Worm (Caenorhabditis elegans) whole organism, mixed stage, embryonic: Measurements from ENCODE around the gene K09E9.4.

Source experiments
- M03D4.4 ChIP-seq: sonication (generic microtip); optimal IDR thresholded peaks from 2 replicates; lab custom pipeline; 2017; ENCODE audit warnings: mild to moderate bottlenecking, missing genetic modification characterization, missing compliant biosample characterization
- bed-3 ChIP-seq: fragments of 200-800 bp; sonication (Bioruptor generic); optimal IDR thresholded peaks from 3 replicates; lab custom pipeline; 2018; ENCODE audit warnings: mild to moderate bottlenecking, missing genetic modification characterization, moderate library complexity, missing compliant biosample characterization
- blmp-1 ChIP-seq: fragments of 150-350 bp; optimal IDR thresholded peaks from 2 replicates; lab custom pipeline; 2014; ENCODE audit warnings: missing biosample characterization, missing genetic modification characterization
- ceh-39 ChIP-seq: fragments of 150-350 bp; optimal IDR thresholded peaks from 2 replicates; lab custom pipeline; 2014; ENCODE audit warnings: missing biosample characterization, missing genetic modification characterization
- ceh-83 ChIP-seq: fragments of 200-800 bp; sonication (Bioruptor generic); optimal IDR thresholded peaks from 2 replicates; lab custom pipeline; 2018; ENCODE audit warnings: mild to moderate bottlenecking, missing genetic modification characterization, missing compliant biosample characterization
- ces-1 ChIP-seq: fragments of 150-350 bp; optimal IDR thresholded peaks from 2 replicates; lab custom pipeline; 2014; ENCODE audit warnings: missing biosample characterization, missing genetic modification reagents, missing genetic modification characterization
- cnd-1 ChIP-seq: fragments of 200-800 bp; sonication (Bioruptor generic); optimal IDR thresholded peaks from 2 replicates; lab custom pipeline; 2018; ENCODE audit warnings: mild to moderate bottlenecking, missing genetic modification characterization, missing compliant biosample characterization
- elt-1 ChIP-seq: sonication (generic microtip); optimal IDR thresholded peaks from 2 replicates; lab custom pipeline; 2017; ENCODE audit warnings: missing genetic modification characterization, mild to moderate bottlenecking, missing compliant biosample characterization, antibody characterized with exemption, moderate library complexity, borderline replicate concordance; ENCODE audit not compliant: insufficient read depth
- elt-3 ChIP-seq: fragments of 150-350 bp; optimal IDR thresholded peaks from 2 replicates; lab custom pipeline; 2014; ENCODE audit warnings: missing biosample characterization, missing genetic modification characterization
- flh-1 ChIP-seq: fragments of 200-800 bp; sonication (Bioruptor generic); optimal IDR thresholded peaks from 2 replicates; lab custom pipeline; 2018; ENCODE audit warnings: mild to moderate bottlenecking, missing genetic modification characterization, moderate library complexity, missing compliant biosample characterization
- ham-2 ChIP-seq: fragments of 200-800 bp; sonication (Bioruptor generic); optimal IDR thresholded peaks from 2 replicates; lab custom pipeline; 2018; ENCODE audit warnings: mild to moderate bottlenecking, missing genetic modification characterization, missing compliant biosample characterization
- hlh-1 ChIP-seq: fragments of 150-350 bp; optimal IDR thresholded peaks from 2 replicates; lab custom pipeline; 2014; ENCODE audit warnings: missing biosample characterization, missing genetic modification reagents, missing genetic modification characterization
- lin-13 ChIP-seq: fragments of 150-350 bp; optimal IDR thresholded peaks from 2 replicates; lab custom pipeline; 2014; ENCODE audit warnings: missing biosample characterization, missing genetic modification characterization
- lin-32 ChIP-seq: fragments of 200-800 bp; sonication (Bioruptor generic); optimal IDR thresholded peaks from 2 replicates; lab custom pipeline; 2018; ENCODE audit warnings: mild to moderate bottlenecking, missing genetic modification characterization, missing compliant biosample characterization
- lsy-2 ChIP-seq: fragments of 150-350 bp; optimal IDR thresholded peaks from 2 replicates; lab custom pipeline; 2014; ENCODE audit warnings: missing biosample characterization, missing genetic modification characterization
- mab-5 ChIP-seq: fragments of 150-350 bp; optimal IDR thresholded peaks from 2 replicates; lab custom pipeline; 2014; ENCODE audit warnings: missing biosample characterization, missing genetic modification characterization
- mls-2 ChIP-seq: sonication (generic microtip); optimal IDR thresholded peaks from 2 replicates; lab custom pipeline; 2016; ENCODE audit warnings: mild to moderate bottlenecking, missing genetic modification characterization, moderate library complexity, missing compliant biosample characterization
- nhr-12 ChIP-seq: fragments of 150-350 bp; optimal IDR thresholded peaks from 2 replicates; lab custom pipeline; 2014; ENCODE audit warnings: missing biosample characterization, missing genetic modification characterization
- nhr-2 ChIP-seq: fragments of 150-350 bp; optimal IDR thresholded peaks from 2 replicates; lab custom pipeline; 2014; ENCODE audit warnings: missing biosample characterization, missing genetic modification characterization
- nhr-76 ChIP-seq: sonication (generic microtip); optimal IDR thresholded peaks from 2 replicates; lab custom pipeline; 2017; ENCODE audit warnings: missing biosample characterization, missing genetic modification characterization
- pha-4 ChIP-seq: fragments of 150-350 bp; optimal IDR thresholded peaks from 2 replicates; lab custom pipeline; 2018; ENCODE audit warnings: missing biosample characterization, missing genetic modification reagents, missing genetic modification characterization
- sem-2 ChIP-seq: fragments of 200-800 bp; sonication (Bioruptor generic); optimal IDR thresholded peaks from 2 replicates; lab custom pipeline; 2018; ENCODE audit warnings: mild to moderate bottlenecking, missing genetic modification characterization, missing compliant biosample characterization
- sptf-1 ChIP-seq: sonication (generic microtip); optimal IDR thresholded peaks from 2 replicates; lab custom pipeline; 2017; ENCODE audit warnings: mild to moderate bottlenecking, missing genetic modification characterization, moderate library complexity, missing compliant biosample characterization
- tbx-8 ChIP-seq: fragments of 200-800 bp; sonication (Bioruptor generic); optimal IDR thresholded peaks from 2 replicates; lab custom pipeline; 2018; ENCODE audit warnings: mild to moderate bottlenecking, missing genetic modification characterization, moderate library complexity, missing compliant biosample characterization
- unc-120 ChIP-seq: sonication (generic microtip); optimal IDR thresholded peaks from 2 replicates; lab custom pipeline; 2017; ENCODE audit warnings: missing genetic modification characterization, missing compliant biosample characterization; ENCODE audit not compliant: poor library complexity, severe bottlenecking
- unc-39 ChIP-seq: fragments of 150-350 bp; optimal IDR thresholded peaks from 2 replicates; lab custom pipeline; 2014; ENCODE audit warnings: missing biosample characterization, missing genetic modification characterization
- unc-62 ChIP-seq: fragments of 150-350 bp; optimal IDR thresholded peaks from 2 replicates; lab custom pipeline; 2014; ENCODE audit warnings: missing biosample characterization, missing genetic modification reagents, missing genetic modification characterization
- ztf-11 ChIP-seq: fragments of 150-350 bp; optimal IDR thresholded peaks from 2 replicates; lab custom pipeline; 2014; ENCODE audit warnings: missing biosample characterization, missing genetic modification characterization

The K09E9.4 gene

DNA sequence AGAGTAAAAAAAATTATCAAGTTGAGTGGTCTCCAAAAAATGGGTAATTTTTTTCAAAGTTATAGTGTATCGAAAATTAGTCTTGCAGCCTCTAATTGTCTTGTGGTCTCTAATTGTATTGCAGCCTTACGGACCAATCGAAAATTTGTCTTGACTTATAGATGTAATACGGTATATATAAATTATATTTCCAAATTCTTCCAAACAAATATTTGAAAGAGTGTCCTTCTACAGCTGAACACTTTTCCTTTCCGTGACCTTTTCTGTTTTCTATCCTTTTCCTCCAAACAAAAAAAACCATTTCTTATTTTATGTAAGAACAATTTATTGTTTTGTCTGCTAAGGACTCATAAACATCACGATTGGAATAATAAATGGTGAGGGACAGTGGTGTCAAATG is 10.4 kb upstream of the K09E9.4 start, which contains the start of gene K09E9.7:
K09E9.7 (plus strand) TSS at position 301 of the 400 bp plus-strand sequence.
- TF ChIP-seq mls-2 (no peak), bed-3 (GFP tag; lab: Kevin White, UChicago) (no peak), lin-13 (no peak), elt-3 (tag; lab: Kevin White, UChicago) (no peak), pha-4 (tag; lab: Kevin White, UChicago) (no peak), flh-1 (GFP tag; lab: Kevin White, UChicago) (no peak), ham-2 (GFP tag; lab: Kevin White, UChicago) (no peak), ztf-11 (tag; lab: Kevin White, UChicago) (no peak), blmp-1 (tag; lab: Kevin White, UChicago) (no peak), ceh-39 (tag; lab: Kevin White, UChicago) (no peak), unc-120 (tag; lab: Kevin White, UChicago) (no peak)

DNA sequence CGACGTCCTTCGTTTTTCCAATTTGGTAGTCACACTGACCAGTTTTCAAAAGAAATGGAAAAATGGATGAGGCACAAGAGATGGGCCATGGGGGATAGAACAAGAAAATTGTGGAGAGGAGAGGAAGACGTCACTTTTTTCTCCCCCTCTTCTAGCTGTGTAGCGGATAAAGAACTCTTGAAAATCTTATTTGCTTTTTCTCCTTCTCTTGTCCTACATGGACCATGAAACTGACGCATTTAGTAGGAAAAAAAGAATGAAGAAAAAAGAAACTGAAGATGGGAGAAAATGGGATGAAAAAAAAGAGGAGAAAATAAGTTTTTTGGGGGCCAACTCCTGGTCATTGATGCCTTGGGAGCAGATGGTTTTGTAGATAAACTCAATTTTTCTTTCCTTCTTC is 3.7 kb upstream of the K09E9.4 start:
- no peak for TF ChIP-seq unc-39 (tag; lab: Kevin White, UChicago)
- TF ChIP-seq ces-1 (GFP tag; lab: Kevin White, UChicago) = peak; percentile 76
- TF ChIP-seq, all 35 proteins: peak for 1

DNA sequence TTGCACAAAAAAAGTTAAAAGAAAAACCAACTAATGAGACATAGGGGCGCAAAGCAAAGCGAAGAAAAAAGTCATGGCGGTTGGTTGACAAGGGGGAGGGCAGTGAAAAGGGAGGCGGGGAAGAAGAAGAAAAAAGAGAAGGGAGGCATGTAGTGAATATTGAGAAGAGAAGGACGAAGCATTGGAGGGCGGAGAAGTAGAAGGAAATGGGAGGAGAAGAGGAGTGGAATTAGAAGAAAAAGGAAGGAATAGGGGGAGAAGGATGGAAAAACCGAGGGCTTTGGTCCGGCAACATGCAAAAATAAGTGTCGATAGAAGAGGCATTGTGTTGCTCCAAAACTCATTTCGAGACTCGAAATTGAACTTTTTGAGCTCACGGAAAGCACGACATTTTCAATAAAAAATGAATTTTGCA is 557 bp upstream of the K09E9.4 start:
- TF ChIP-seq nhr-2 (tag; lab: Kevin White, UChicago) (no peak), tbx-8 (GFP tag; lab: Kevin White, UChicago) (no peak), sptf-1 (tag; lab: Kevin White, UChicago) (peak; percentile 51), mls-2 (peak; percentile 34), lsy-2 (no peak), unc-62 (GFP tag; lab: Kevin White, UChicago) (no peak), mab-5 (tag; lab: Kevin White, UChicago) (no peak), M03D4.4 (tag; lab: Kevin White, UChicago) (peak; percentile 23), lin-32 (GFP tag; lab: Kevin White, UChicago) (no peak), nhr-76 (tag; lab: Kevin White, UChicago) (no peak), ceh-83 (GFP tag; lab: Kevin White, UChicago) (peak; percentile 6), ces-1 (GFP tag; lab: Kevin White, UChicago) (peak; percentile 38)

DNA sequence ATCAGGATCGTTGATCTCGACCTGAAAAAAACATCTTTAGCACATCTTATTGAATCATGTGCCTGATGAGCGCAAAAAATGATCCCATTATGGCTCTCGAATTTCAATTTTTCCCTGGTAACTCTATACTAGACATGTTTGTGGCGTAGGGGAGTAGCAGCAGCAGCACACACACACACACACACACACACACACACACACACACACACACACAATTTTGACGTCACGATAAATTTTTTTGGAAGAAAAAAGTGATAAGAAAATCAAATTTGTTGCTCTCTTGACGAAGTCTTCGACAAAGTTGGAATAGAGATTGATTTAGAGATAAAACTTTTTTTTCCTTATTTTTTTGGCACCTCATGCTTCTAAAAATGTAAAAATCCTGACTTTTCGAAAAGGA is 625 bp downstream of the K09E9.4 start:
- TF ChIP-seq ces-1 (GFP tag; lab: Kevin White, UChicago) = no peak
- TF ChIP-seq ceh-39 (tag; lab: Kevin White, UChicago) = no peak
- no peak for TF ChIP-seq nhr-2 (tag; lab: Kevin White, UChicago)
- TF ChIP-seq tbx-8 (GFP tag; lab: Kevin White, UChicago) = no peak
- no peak for TF ChIP-seq mab-5 (tag; lab: Kevin White, UChicago)
- no peak for TF ChIP-seq blmp-1 (tag; lab: Kevin White, UChicago)
- TF ChIP-seq nhr-12 (tag; lab: Kevin White, UChicago) = no peak
- no peak for TF ChIP-seq cnd-1 (tag; lab: Kevin White, UChicago)
- no peak for TF ChIP-seq ceh-83 (GFP tag; lab: Kevin White, UChicago)
- TF ChIP-seq unc-120 (tag; lab: Kevin White, UChicago) = no peak
- no peak for TF ChIP-seq flh-1 (GFP tag; lab: Kevin White, UChicago)
- TF ChIP-seq lin-13 = no peak
- no peak for TF ChIP-seq elt-1 (tag; lab: Kevin White, UChicago)
- no peak for TF ChIP-seq mls-2
- no peak for TF ChIP-seq ztf-11 (tag; lab: Kevin White, UChicago)
- TF ChIP-seq bed-3 (GFP tag; lab: Kevin White, UChicago) = no peak
- TF ChIP-seq sem-2 (GFP tag; lab: Kevin White, UChicago) = no peak
- TF ChIP-seq hlh-1 = no peak
- no peak for TF ChIP-seq nhr-76 (tag; lab: Kevin White, UChicago)

DNA sequence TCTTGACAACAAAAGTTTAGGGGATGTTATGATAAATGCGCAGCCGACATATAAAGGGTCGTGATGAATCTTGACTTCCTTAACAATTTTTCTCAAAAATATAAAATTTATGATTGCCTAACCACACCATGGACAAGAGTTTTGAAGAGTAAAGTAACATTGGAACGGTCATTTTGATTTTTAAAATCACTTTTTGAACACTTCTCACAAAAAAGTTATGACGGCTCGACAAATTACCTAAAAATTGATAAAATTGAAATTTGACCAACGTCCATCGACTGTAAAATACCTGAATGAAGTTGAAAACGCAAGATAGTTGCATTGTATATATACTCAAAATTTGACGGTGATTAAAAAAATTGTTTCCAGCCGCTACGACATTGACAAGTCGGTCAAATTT is 1.3 kb downstream of the K09E9.4 start:
- no peak for TF ChIP-seq ham-2 (GFP tag; lab: Kevin White, UChicago)

DNA sequence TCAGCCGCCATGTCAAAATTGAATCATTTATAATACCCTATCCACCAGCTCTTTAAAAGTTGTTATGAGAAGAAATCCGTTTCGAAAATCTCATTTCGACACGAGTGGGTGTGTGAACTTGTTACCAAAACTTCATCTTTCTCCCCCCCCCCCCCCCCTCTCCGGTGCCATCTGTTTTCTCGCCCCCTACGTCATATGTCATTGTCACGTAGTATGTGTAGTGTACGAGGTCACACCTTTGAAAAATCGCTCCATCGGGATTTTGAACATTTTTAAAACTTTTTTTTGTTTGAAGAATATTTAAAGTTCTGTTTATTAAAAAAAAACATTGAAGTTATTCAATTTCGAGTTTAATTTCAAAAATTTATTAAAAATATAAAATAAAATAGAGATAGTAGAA is 2.4 kb downstream of the K09E9.4 start:
- TF ChIP-seq ces-1 (GFP tag; lab: Kevin White, UChicago) = peak; percentile 62
- no peak for TF ChIP-seq sem-2 (GFP tag; lab: Kevin White, UChicago)
